Worm (Caenorhabditis elegans) whole organism, L1 larva: ENCODE measurements around the gene srh-243.

Experiments
- aha-1 ChIP-seq: fragments of 150-350 bp; optimal IDR thresholded peaks from 2 replicates; lab custom pipeline; 2014; ENCODE audit warnings: missing biosample characterization, missing genetic modification characterization
- egl-27 ChIP-seq, 2 experiments: fragments of 150-350 bp in 1 of 2; sonication (generic microtip); optimal IDR thresholded peaks; 3 replicates each; lab custom pipeline; 2017 to 2018; ENCODE audit warnings: missing biosample characterization in 2 of 2, missing genetic modification characterization in 2 of 2, missing genetic modification reagents in 2 of 2
- elt-3 ChIP-seq, 6 experiments: fragments of 150-350 bp in 1 of 6; sonication (generic microtip); optimal IDR thresholded peaks; 2 replicates each; lab custom pipeline; 2017 to 2018; ENCODE audit warnings: missing biosample characterization in 6 of 6, missing genetic modification characterization in 6 of 6, inconsistent platforms in 1 of 6
- fkh-10 ChIP-seq: sonication (generic microtip); optimal IDR thresholded peaks from 2 replicates; lab custom pipeline; 2017; ENCODE audit warnings: missing biosample characterization, missing genetic modification reagents, missing genetic modification characterization
- fkh-4 ChIP-seq: sonication (generic microtip); optimal IDR thresholded peaks from 2 replicates; lab custom pipeline; 2016; ENCODE audit warnings: missing compliant biosample characterization, missing genetic modification characterization, borderline replicate concordance
- grh-1 ChIP-seq: fragments of 200-800 bp; sonication (Bioruptor generic); IDR thresholded peaks from 2 replicates; pipeline ENCODE4 v1.3.6; 2022; ENCODE audit warnings: missing genetic modification reagents, missing genetic modification characterization, missing compliant biosample characterization
- lsy-2 ChIP-seq, 2 experiments: fragments of 150-350 bp; optimal IDR thresholded peaks; 2 replicates each; lab custom pipeline; 2014; ENCODE audit warnings: missing biosample characterization in 2 of 2, missing genetic modification characterization in 2 of 2
- nhr-76 ChIP-seq: sonication (generic microtip); optimal IDR thresholded peaks from 2 replicates; lab custom pipeline; 2017; ENCODE audit warnings: missing biosample characterization, missing genetic modification characterization

ce11 chrV:2880356-2880755 lies 10.1 kb downstream of the srh-243 start:
- TF ChIP-seq elt-3 (tag; optimal IDR thresholded peaks at IDR 0.05; lab: Kevin White, UChicago) (no peak), fkh-4 (tag; lab: Kevin White, UChicago) (no peak), fkh-10 (GFP tag; lab: Kevin White, UChicago) (no peak), egl-27 (tag; optimal IDR thresholded peaks at IDR 0.05; lab: Kevin White, UChicago) (no peak), aha-1 (tag; lab: Kevin White, UChicago) (no peak), nhr-76 (no peak), grh-1 (GFP tag; lab: Robert Waterston, UW) (no peak), lsy-2 (tag; optimal IDR thresholded peaks at IDR 0.05; lab: Kevin White, UChicago) (no peak)
